Fruit fly (Drosophila melanogaster): ENCODE measurements around the gene CG31266.

CG31266 gene

dm6 chr3R:17115668-17116067, 16.8 kb upstream of the CG31266 start:
- TF ChIP-seq CG8159 (tag; optimal IDR thresholded peaks at IDR 0.05) (no peak), CG12605 (GFP tag; IDR thresholded peaks at IDR 0.05) (no peak), CG17806 (tag; optimal IDR thresholded peaks at IDR 0.05) (no peak), fd96Ca (GFP tag; IDR thresholded peaks at IDR 0.05) (no peak), rn (GFP tag; IDR thresholded peaks at IDR 0.05) (no peak)

- peak; percentile 43 for TF ChIP-seq CG8159 (tag; optimal IDR thresholded peaks at IDR 0.05)
- no peak for TF ChIP-seq CG32121 (GFP tag; IDR thresholded peaks at IDR 0.05)
- peak; percentile 14 for TF ChIP-seq CG17806 (tag; optimal IDR thresholded peaks at IDR 0.05)
- no peak for TF ChIP-seq CG15710 (tag; optimal IDR thresholded peaks at IDR 0.05)
- peak; percentile 46; the same call in 2 of the 3 replicates for TF ChIP-seq CG4496 (GFP tag; IDR thresholded peaks at IDR 0.05)
These were observed 16.2 kb upstream of the CG31266 start for dm6 chr3R:17116231-17116630.

- peak; percentile 7 for TF ChIP-seq CG17806 (tag; optimal IDR thresholded peaks at IDR 0.05)
- no peak for TF ChIP-seq D1 (tag; optimal IDR thresholded peaks at IDR 0.05)
- TF ChIP-seq CG13204 (GFP tag; optimal IDR thresholded peaks at IDR 0.05): peak; percentile 6
- peak; percentile 63 for TF ChIP-seq CG8159 (tag; optimal IDR thresholded peaks at IDR 0.05)
- peak; percentile 32 for TF ChIP-seq Pif1B (GFP tag; optimal IDR thresholded peaks at IDR 0.05)
- peak; percentile 12 for TF ChIP-seq Pif1A (GFP tag; optimal IDR thresholded peaks at IDR 0.05)
- no peak for TF ChIP-seq CG10348 (GFP tag; IDR thresholded peaks at IDR 0.05)
- TF ChIP-seq fd96Ca (GFP tag; IDR thresholded peaks at IDR 0.05): 0 out of 3 replicates have a peak, but pooled peaks have one; percentile 47
- TF ChIP-seq CG4496 (GFP tag; IDR thresholded peaks at IDR 0.05): peak; percentile 36; the same call in 1 of the 3 replicates
- peak; percentile 52 for TF ChIP-seq CG34367 (tag; optimal IDR thresholded peaks at IDR 0.05)
- TF ChIP-seq Snoo (tag; optimal IDR thresholded peaks at IDR 0.05): peak; percentile 66
- no peak for TF ChIP-seq gl (tag; optimal IDR thresholded peaks at IDR 0.05)
- TF ChIP-seq CG9948 (tag; optimal IDR thresholded peaks at IDR 0.05): peak; percentile 56
- TF ChIP-seq Ets98B (GFP tag; IDR thresholded peaks at IDR 0.05): no peak
- TF ChIP-seq EcR (GFP tag; optimal IDR thresholded peaks at IDR 0.05): peak; percentile 80
- peak; percentile 60 for TF ChIP-seq CG14655 (GFP tag; optimal IDR thresholded peaks at IDR 0.05)
- TF ChIP-seq CG15710 (tag; optimal IDR thresholded peaks at IDR 0.05): peak; percentile 69
- no peak for TF ChIP-seq CG32121 (GFP tag; IDR thresholded peaks at IDR 0.05)
- TF ChIP-seq CG12605 (GFP tag; IDR thresholded peaks at IDR 0.05): no peak
- TF ChIP-seq CG8301 (tag; optimal IDR thresholded peaks at IDR 0.05): peak; percentile 37
- no peak for TF ChIP-seq rn (GFP tag; IDR thresholded peaks at IDR 0.05)
These were observed 14.7 kb upstream of the CG31266 start for dm6 chr3R:17117607-17118327.

dm6 chr3R:17118917-17119378, 13.5 kb upstream of the CG31266 start:
- TF ChIP-seq CG15710 (tag; optimal IDR thresholded peaks at IDR 0.05) (no peak), CG12605 (GFP tag; IDR thresholded peaks at IDR 0.05) (peak; percentile 63), CG4496 (GFP tag; IDR thresholded peaks at IDR 0.05) (peak; percentile 47; the same call in 1 of the 3 replicates), Pif1B (GFP tag; optimal IDR thresholded peaks at IDR 0.05) (peak; percentile 20), EcR (GFP tag; optimal IDR thresholded peaks at IDR 0.05) (peak; percentile 16), CG10348 (GFP tag; IDR thresholded peaks at IDR 0.05) (no peak), Pif1A (GFP tag; optimal IDR thresholded peaks at IDR 0.05) (peak; percentile 43)

- TF ChIP-seq D1 (tag; optimal IDR thresholded peaks at IDR 0.05) (no peak), CG8301 (tag; optimal IDR thresholded peaks at IDR 0.05) (no peak), CG13204 (GFP tag; optimal IDR thresholded peaks at IDR 0.05) (no peak), CG4496 (GFP tag; IDR thresholded peaks at IDR 0.05) (no peak), Pif1B (GFP tag; optimal IDR thresholded peaks at IDR 0.05) (no peak)
These were observed 12.3 kb upstream of the CG31266 start, which contains the start of gene CG34278 for dm6 chr3R:17120165-17120564. Gene CG34278 (plus strand): TSS chr3R:17120465.

- no peak for TF ChIP-seq Snoo (tag; optimal IDR thresholded peaks at IDR 0.05)
- TF ChIP-seq EcR (GFP tag; optimal IDR thresholded peaks at IDR 0.05): no peak
- TF ChIP-seq CG8301 (tag; optimal IDR thresholded peaks at IDR 0.05): no peak
- no peak for TF ChIP-seq CG34367 (tag; optimal IDR thresholded peaks at IDR 0.05)
- no peak for TF ChIP-seq CG12605 (GFP tag; IDR thresholded peaks at IDR 0.05)
- TF ChIP-seq fd96Ca (GFP tag; IDR thresholded peaks at IDR 0.05): no peak
- no peak for TF ChIP-seq CG8159 (tag; optimal IDR thresholded peaks at IDR 0.05)
- no peak for TF ChIP-seq CG9948 (tag; optimal IDR thresholded peaks at IDR 0.05)
- TF ChIP-seq CG17806 (tag; optimal IDR thresholded peaks at IDR 0.05): no peak
- no peak for TF ChIP-seq Pif1B (GFP tag; optimal IDR thresholded peaks at IDR 0.05)
- TF ChIP-seq CG13204 (GFP tag; optimal IDR thresholded peaks at IDR 0.05): no peak
- TF ChIP-seq CG4496 (GFP tag; IDR thresholded peaks at IDR 0.05): no peak
- no peak for TF ChIP-seq rn (GFP tag; IDR thresholded peaks at IDR 0.05)
- no peak for TF ChIP-seq CG32121 (GFP tag; IDR thresholded peaks at IDR 0.05)
These were observed 11.2 kb upstream of the CG31266 start, which contains the start of gene CG42779 for dm6 chr3R:17121277-17121676. Gene CG42779 (plus strand): TSS chr3R:17121577.
